Fruit fly (Drosophila melanogaster): Measurements from ENCODE around the gene CG13806.

CG13806 gene

dm6 chr3L:2267558-2267957 is 1.4 kb downstream of the CG13806 start, which contains the start of gene obst-I:
TSS of gene obst-I (plus strand) at chr3L:2267858.
- TF ChIP-seq CG8301 (tag; optimal IDR thresholded peaks at IDR 0.05) (no peak), CG15710 (tag; optimal IDR thresholded peaks at IDR 0.05) (no peak), CG4496 (GFP tag; IDR thresholded peaks at IDR 0.05) (no peak), CG32121 (GFP tag; IDR thresholded peaks at IDR 0.05) (no peak), Pif1B (GFP tag; optimal IDR thresholded peaks at IDR 0.05) (no peak), CG17806 (tag; optimal IDR thresholded peaks at IDR 0.05) (no peak), CG9948 (tag; optimal IDR thresholded peaks at IDR 0.05) (no peak), rn (GFP tag; IDR thresholded peaks at IDR 0.05) (no peak), gl (tag; optimal IDR thresholded peaks at IDR 0.05) (no peak), fd96Ca (GFP tag; IDR thresholded peaks at IDR 0.05) (no peak)

dm6 chr3L:2268525-2268924 is 2.3 kb downstream of the CG13806 start, which contains the start of gene CG32302:
TSS of gene CG32302 (plus strand) at chr3L:2268825.
- TF ChIP-seq gl (tag; optimal IDR thresholded peaks at IDR 0.05) (no peak), CG17806 (tag; optimal IDR thresholded peaks at IDR 0.05) (no peak), fd96Ca (GFP tag; IDR thresholded peaks at IDR 0.05) (no peak), CG15710 (tag; optimal IDR thresholded peaks at IDR 0.05) (no peak), CG4496 (GFP tag; IDR thresholded peaks at IDR 0.05) (no peak), Ets98B (GFP tag; IDR thresholded peaks at IDR 0.05) (no peak), CG9948 (tag; optimal IDR thresholded peaks at IDR 0.05) (no peak), Pif1B (GFP tag; optimal IDR thresholded peaks at IDR 0.05) (no peak), D1 (tag; optimal IDR thresholded peaks at IDR 0.05) (no peak), CG32121 (GFP tag; IDR thresholded peaks at IDR 0.05) (no peak), CG13204 (GFP tag; optimal IDR thresholded peaks at IDR 0.05) (no peak), CG8301 (tag; optimal IDR thresholded peaks at IDR 0.05) (no peak), CG14655 (GFP tag; optimal IDR thresholded peaks at IDR 0.05) (no peak), CG12605 (GFP tag; IDR thresholded peaks at IDR 0.05) (no peak), Pif1A (GFP tag; optimal IDR thresholded peaks at IDR 0.05) (no peak), CG8159 (tag; optimal IDR thresholded peaks at IDR 0.05) (no peak)

dm6 chr3L:2272669-2273068 is 6.5 kb downstream of the CG13806 start, which contains the start of gene yellow-g:
TSS of gene yellow-g (minus strand) at chr3L:2272769.
- no peak for TF ChIP-seq CG34367 (tag; optimal IDR thresholded peaks at IDR 0.05)
- TF ChIP-seq rn (GFP tag; IDR thresholded peaks at IDR 0.05): no peak
- no peak for TF ChIP-seq Pif1A (GFP tag; optimal IDR thresholded peaks at IDR 0.05)
- no peak for TF ChIP-seq CG32121 (GFP tag; IDR thresholded peaks at IDR 0.05)
- no peak for TF ChIP-seq Pif1B (GFP tag; optimal IDR thresholded peaks at IDR 0.05)

dm6 chr3L:2273392-2273791 is 7.2 kb downstream of the CG13806 start:
- no peak for TF ChIP-seq CG13204 (GFP tag; optimal IDR thresholded peaks at IDR 0.05)
- TF ChIP-seq CG12605 (GFP tag; IDR thresholded peaks at IDR 0.05): no peak
- TF ChIP-seq CG34367 (tag; optimal IDR thresholded peaks at IDR 0.05): no peak
- TF ChIP-seq CG14655 (GFP tag; optimal IDR thresholded peaks at IDR 0.05): no peak
- TF ChIP-seq Pif1A (GFP tag; optimal IDR thresholded peaks at IDR 0.05): no peak
- no peak for TF ChIP-seq CG32121 (GFP tag; IDR thresholded peaks at IDR 0.05)
- TF ChIP-seq EcR (GFP tag; optimal IDR thresholded peaks at IDR 0.05): no peak
- TF ChIP-seq CG15710 (tag; optimal IDR thresholded peaks at IDR 0.05): no peak
- no peak for TF ChIP-seq Pif1B (GFP tag; optimal IDR thresholded peaks at IDR 0.05)
- no peak for TF ChIP-seq gl (tag; optimal IDR thresholded peaks at IDR 0.05)
- no peak for TF ChIP-seq CG8301 (tag; optimal IDR thresholded peaks at IDR 0.05)
- no peak for TF ChIP-seq CG4496 (GFP tag; IDR thresholded peaks at IDR 0.05)
- no peak for TF ChIP-seq rn (GFP tag; IDR thresholded peaks at IDR 0.05)
- no peak for TF ChIP-seq Snoo (tag; optimal IDR thresholded peaks at IDR 0.05)
- no peak for TF ChIP-seq CG9948 (tag; optimal IDR thresholded peaks at IDR 0.05)

dm6 chr3L:2276250-2276649 is 10.1 kb downstream of the CG13806 start, which contains the start of gene yellow-g2:
TSS of gene yellow-g2 (plus strand) at chr3L:2276550.
- TF ChIP-seq CG8159 (tag; optimal IDR thresholded peaks at IDR 0.05) (no peak), CG32121 (GFP tag; IDR thresholded peaks at IDR 0.05) (no peak), Pif1B (GFP tag; optimal IDR thresholded peaks at IDR 0.05) (no peak), Snoo (tag; optimal IDR thresholded peaks at IDR 0.05) (no peak), D1 (tag; optimal IDR thresholded peaks at IDR 0.05) (no peak)

- 0 out of 2 replicates have a peak, but pooled peaks have one; percentile 11 for TF ChIP-seq Ets98B (GFP tag; IDR thresholded peaks at IDR 0.05)
- TF ChIP-seq CG14655 (GFP tag; optimal IDR thresholded peaks at IDR 0.05): peak; percentile 13
- TF ChIP-seq CG4496 (GFP tag; IDR thresholded peaks at IDR 0.05): peak; percentile 74; the same call in 2 of the 3 replicates
- peak; percentile 90 for TF ChIP-seq CG12605 (GFP tag; IDR thresholded peaks at IDR 0.05)
- TF ChIP-seq Pif1A (GFP tag; optimal IDR thresholded peaks at IDR 0.05): no peak
- no peak for TF ChIP-seq CG17806 (tag; optimal IDR thresholded peaks at IDR 0.05)
- no peak for TF ChIP-seq EcR (GFP tag; optimal IDR thresholded peaks at IDR 0.05)
Observed at dm6 chr3L:2282506-2282905, 16.3 kb downstream of the CG13806 start, which contains the start of gene MsR2. TSS of gene MsR2 (plus strand) at chr3L:2282883.
